Worm (Caenorhabditis elegans) whole organism, young adult: Measurements from ENCODE around the gene rps-8.

Experiments used
- B0336.3 ChIP-seq: fragments of 200-800 bp; sonication (Bioruptor generic); IDR thresholded peaks from 2 replicates; pipeline ENCODE4 v1.3.6; 2022; ENCODE audit warnings: missing genetic modification characterization, missing compliant biosample characterization
- C06A6.2 ChIP-seq: fragments of 200-800 bp; sonication (Bioruptor generic); conservative IDR thresholded peaks from 2 replicates; pipeline ENCODE4 v1.3.6; 2022; ENCODE audit warnings: missing genetic modification characterization, missing compliant biosample characterization
- D2030.7 ChIP-seq: fragments of 200-800 bp; sonication (Bioruptor generic); IDR thresholded peaks from 2 replicates; pipeline ENCODE4 v1.3.6; 2022; ENCODE audit warnings: missing genetic modification reagents, missing genetic modification characterization, missing compliant biosample characterization
- F10E7.11 ChIP-seq: sonication (generic microtip); optimal IDR thresholded peaks from 2 replicates; lab custom pipeline; 2017; ENCODE audit warnings: mild to moderate bottlenecking, missing genetic modification characterization, moderate library complexity, missing compliant biosample characterization
- F37B4.10 ChIP-seq: fragments of 200-800 bp; sonication (Bioruptor generic); IDR thresholded peaks from 2 replicates; pipeline ENCODE4 v1.3.6; 2022; ENCODE audit warnings: missing genetic modification characterization, missing compliant biosample characterization
- F49E8.2 ChIP-seq: sonication (generic microtip); optimal IDR thresholded peaks from 3 replicates; lab custom pipeline; 2017; ENCODE audit warnings: missing genetic modification characterization, mild to moderate bottlenecking, missing compliant biosample characterization, antibody characterized with exemption, moderate library complexity; ENCODE audit not compliant: insufficient read depth
- F55B11.4 ChIP-seq: sonication (generic microtip); optimal IDR thresholded peaks from 2 replicates; lab custom pipeline; 2016; ENCODE audit warnings: missing compliant biosample characterization, missing genetic modification characterization, borderline replicate concordance; ENCODE audit not compliant: insufficient read depth
- K12H6.12 ChIP-seq: fragments of 200-800 bp; sonication (Bioruptor generic); optimal IDR thresholded peaks from 2 replicates; lab custom pipeline; 2018; ENCODE audit warnings: mild to moderate bottlenecking, missing genetic modification characterization, missing compliant biosample characterization
- T07F8.4 ChIP-seq: sonication (generic microtip); optimal IDR thresholded peaks from 2 replicates; lab custom pipeline; 2016; ENCODE audit warnings: mild to moderate bottlenecking, missing genetic modification characterization, moderate library complexity, missing compliant biosample characterization
- T26A5.8 ChIP-seq: sonication (generic microtip); optimal IDR thresholded peaks from 2 replicates; lab custom pipeline; 2016; ENCODE audit warnings: missing genetic modification characterization, missing compliant biosample characterization
- Y53F4B.3 ChIP-seq: fragments of 200-800 bp; sonication (Bioruptor generic); IDR thresholded peaks from 2 replicates; pipeline ENCODE4 v1.3.6; 2022; ENCODE audit warnings: missing genetic modification reagents, missing genetic modification characterization, missing compliant biosample characterization
- Y95B8A.8 ChIP-seq: fragments of 200-800 bp; sonication (Bioruptor generic); IDR thresholded peaks from 2 replicates; pipeline ENCODE4 v1.3.6; 2022; ENCODE audit warnings: missing genetic modification reagents, missing genetic modification characterization, missing compliant biosample characterization
- akir-1 ChIP-seq: fragments of 200-800 bp; sonication (Bioruptor generic); optimal IDR thresholded peaks from 2 replicates; lab custom pipeline; 2018; ENCODE audit warnings: mild to moderate bottlenecking, missing genetic modification characterization, moderate library complexity, missing compliant biosample characterization
- ama-1 ChIP-seq, 3 experiments: fragments of 150-350 bp in 1 of 3; sonication (generic microtip) in 2 of 3; optimal IDR thresholded peaks; 2 replicates each; lab custom pipeline; 2014 to 2018; ENCODE audit warnings: missing biosample characterization in 2 of 3, missing genetic modification characterization in 2 of 3, missing genetic modification reagents in 2 of 3
- aptf-2 ChIP-seq: fragments of 200-800 bp; sonication (Bioruptor generic); conservative IDR thresholded peaks from 2 replicates; pipeline ENCODE4 v1.3.6; 2022; ENCODE audit warnings: missing genetic modification reagents, missing genetic modification characterization, missing compliant biosample characterization
- attf-3 ChIP-seq: fragments of 200-800 bp; sonication (Bioruptor generic); conservative IDR thresholded peaks from 2 replicates; pipeline ENCODE4 v1.3.6; 2022; ENCODE audit warnings: missing genetic modification reagents, missing genetic modification characterization, missing compliant biosample characterization
- attf-6 ChIP-seq: fragments of 200-800 bp; sonication (Bioruptor generic); IDR thresholded peaks from 2 replicates; pipeline ENCODE4 v1.3.6; 2022; ENCODE audit warnings: missing genetic modification reagents, missing genetic modification characterization, missing compliant biosample characterization
- cebp-2 ChIP-seq: fragments of 200-800 bp; sonication (Bioruptor generic); IDR thresholded peaks from 2 replicates; pipeline ENCODE4 v1.3.6; 2022; ENCODE audit warnings: missing genetic modification characterization, missing compliant biosample characterization
- ceh-27 ChIP-seq: fragments of 200-800 bp; sonication (Bioruptor generic); optimal IDR thresholded peaks from 2 replicates; lab custom pipeline; 2018; ENCODE audit warnings: mild to moderate bottlenecking, missing genetic modification characterization, moderate library complexity, missing compliant biosample characterization
- ceh-40 ChIP-seq: fragments of 200-800 bp; sonication (Bioruptor generic); IDR thresholded peaks from 2 replicates; pipeline ENCODE4 v1.3.6; 2022; ENCODE audit warnings: missing genetic modification characterization, missing compliant biosample characterization
- ceh-58 ChIP-seq: fragments of 200-800 bp; sonication (Bioruptor generic); IDR thresholded peaks from 2 replicates; pipeline ENCODE4 v1.3.6; 2022; ENCODE audit warnings: missing genetic modification characterization, missing compliant biosample characterization
- ceh-79 ChIP-seq: sonication (generic microtip); optimal IDR thresholded peaks from 2 replicates; lab custom pipeline; 2017; ENCODE audit warnings: mild to moderate bottlenecking, missing genetic modification characterization, missing compliant biosample characterization
- die-1 ChIP-seq: sonication (generic microtip); optimal IDR thresholded peaks from 2 replicates; lab custom pipeline; 2016; ENCODE audit warnings: missing genotype, mild to moderate bottlenecking, missing genetic modification characterization, missing compliant biosample characterization
- dpff-1 ChIP-seq: sonication (generic microtip); optimal IDR thresholded peaks from 2 replicates; lab custom pipeline; 2017; ENCODE audit warnings: mild to moderate bottlenecking, missing genetic modification characterization, missing compliant biosample characterization
- egl-18 ChIP-seq: fragments of 200-800 bp; sonication (Bioruptor generic); IDR thresholded peaks from 2 replicates; pipeline ENCODE4 v1.3.6; 2022; ENCODE audit warnings: missing genetic modification reagents, missing genetic modification characterization, missing compliant biosample characterization
- ekl-4 ChIP-seq: fragments of 200-800 bp; sonication (Bioruptor generic); IDR thresholded peaks from 2 replicates; pipeline ENCODE4 v1.3.6; 2022; ENCODE audit warnings: missing genetic modification reagents, missing genetic modification characterization, missing compliant biosample characterization
- hlh-12 ChIP-seq: sonication (generic microtip); optimal IDR thresholded peaks from 2 replicates; lab custom pipeline; 2016; ENCODE audit warnings: missing genetic modification characterization, missing compliant biosample characterization
- hlh-26 ChIP-seq: fragments of 200-800 bp; sonication (Bioruptor generic); conservative IDR thresholded peaks from 2 replicates; pipeline ENCODE4 v1.3.6; 2022; ENCODE audit warnings: missing genetic modification reagents, missing genetic modification characterization, missing compliant biosample characterization
- hmg-1.2 ChIP-seq: fragments of 200-800 bp; sonication (Bioruptor generic); IDR thresholded peaks from 2 replicates; pipeline ENCODE4 v1.3.6; 2022; ENCODE audit warnings: missing genetic modification reagents, missing genetic modification characterization, missing compliant biosample characterization
- hmg-20 ChIP-seq: fragments of 200-800 bp; sonication (Bioruptor generic); IDR thresholded peaks from 2 replicates; pipeline ENCODE4 v1.3.6; 2022; ENCODE audit warnings: missing genetic modification reagents, missing genetic modification characterization, missing compliant biosample characterization
- hsf-1 ChIP-seq: fragments of 200-800 bp; sonication (Bioruptor generic); IDR thresholded peaks from 2 replicates; pipeline ENCODE4 v1.3.6; 2022; ENCODE audit warnings: missing genetic modification reagents, missing genetic modification characterization, missing compliant biosample characterization
- let-526 ChIP-seq: fragments of 200-800 bp; sonication (Bioruptor generic); IDR thresholded peaks from 2 replicates; pipeline ENCODE4 v1.3.6; 2022; ENCODE audit warnings: missing genetic modification reagents, missing genetic modification characterization, missing compliant biosample characterization
- let-607 ChIP-seq, 2 experiments: fragments of 200-800 bp in 1 of 2; sonication (Bioruptor generic) in 1 of 2; sonication (generic microtip) in 1 of 2; optimal IDR thresholded peaks; 2 replicates each; lab custom pipeline; 2016 to 2018; ENCODE audit warnings: mild to moderate bottlenecking in 2 of 2, missing compliant biosample characterization in 2 of 2, missing genetic modification characterization in 2 of 2, moderate library complexity in 2 of 2, missing genotype in 1 of 2
- lsl-1 ChIP-seq: fragments of 200-800 bp; sonication (Bioruptor generic); optimal IDR thresholded peaks from 2 replicates; lab custom pipeline; 2018; ENCODE audit warnings: mild to moderate bottlenecking, missing genetic modification characterization, moderate library complexity, missing compliant biosample characterization
- madf-6 ChIP-seq: fragments of 200-800 bp; sonication (Bioruptor generic); IDR thresholded peaks from 2 replicates; pipeline ENCODE4 v1.3.6; 2022; ENCODE audit warnings: missing genetic modification reagents, missing genetic modification characterization, missing compliant biosample characterization
- madf-8 ChIP-seq: fragments of 200-800 bp; sonication (Bioruptor generic); conservative IDR thresholded peaks from 2 replicates; pipeline ENCODE4 v1.3.6; 2022; ENCODE audit warnings: missing genetic modification reagents, missing genetic modification characterization, missing compliant biosample characterization
- mcd-1 ChIP-seq: fragments of 200-800 bp; sonication (Bioruptor generic); IDR thresholded peaks from 2 replicates; pipeline ENCODE4 v1.3.6; 2022; ENCODE audit warnings: missing genetic modification reagents, missing genetic modification characterization, missing compliant biosample characterization
- nfya-2 ChIP-seq: fragments of 200-800 bp; sonication (Bioruptor generic); IDR thresholded peaks from 2 replicates; pipeline ENCODE4 v1.3.6; 2022; ENCODE audit warnings: missing genetic modification reagents, missing genetic modification characterization, missing compliant biosample characterization
- nhr-120 ChIP-seq: fragments of 200-800 bp; sonication (Bioruptor generic); IDR thresholded peaks from 2 replicates; pipeline ENCODE4 v1.3.6; 2022; ENCODE audit warnings: missing genetic modification characterization, missing compliant biosample characterization
- nhr-27 ChIP-seq: fragments of 200-800 bp; sonication (Bioruptor generic); optimal IDR thresholded peaks from 2 replicates; lab custom pipeline; 2018; ENCODE audit warnings: mild to moderate bottlenecking, missing genetic modification characterization, moderate library complexity, missing compliant biosample characterization
- nhr-80 ChIP-seq: sonication (generic microtip); optimal IDR thresholded peaks from 2 replicates; lab custom pipeline; 2016; ENCODE audit warnings: missing genetic modification characterization, missing compliant biosample characterization
- sdz-38 ChIP-seq: sonication (generic microtip); optimal IDR thresholded peaks from 2 replicates; lab custom pipeline; 2016; ENCODE audit warnings: missing genotype, missing genetic modification characterization, missing compliant biosample characterization
- sea-2 ChIP-seq: fragments of 200-800 bp; sonication (Bioruptor generic); IDR thresholded peaks from 2 replicates; pipeline ENCODE4 v1.3.6; 2022; ENCODE audit warnings: missing genetic modification characterization, missing compliant biosample characterization
- snpc-1.1 ChIP-seq: sonication (generic microtip); optimal IDR thresholded peaks from 2 replicates; lab custom pipeline; 2017; ENCODE audit warnings: missing genetic modification characterization, mild to moderate bottlenecking, missing compliant biosample characterization, antibody characterized with exemption, moderate library complexity, missing genotype, missing genetic modification reagents; ENCODE audit not compliant: insufficient read depth
- snpc-3.4 ChIP-seq: sonication (generic microtip); optimal IDR thresholded peaks from 2 replicates; lab custom pipeline; 2017; ENCODE audit warnings: missing genetic modification characterization, mild to moderate bottlenecking, missing compliant biosample characterization, antibody characterized with exemption, moderate library complexity, missing genotype, missing genetic modification reagents
- sptf-2 ChIP-seq: fragments of 200-800 bp; sonication (Bioruptor generic); optimal IDR thresholded peaks from 2 replicates; lab custom pipeline; 2018; ENCODE audit warnings: mild to moderate bottlenecking, missing genetic modification characterization, missing compliant biosample characterization
- unc-62 ChIP-seq: fragments of 150-350 bp; optimal IDR thresholded peaks from 2 replicates; lab custom pipeline; 2014; ENCODE audit warnings: missing biosample characterization, missing genetic modification reagents, missing genetic modification characterization
- ztf-22 ChIP-seq: fragments of 200-800 bp; sonication (Bioruptor generic); optimal IDR thresholded peaks from 2 replicates; lab custom pipeline; 2018; ENCODE audit warnings: mild to moderate bottlenecking, missing genetic modification characterization, moderate library complexity, missing compliant biosample characterization
- ztf-26 ChIP-seq: sonication (generic microtip); optimal IDR thresholded peaks from 2 replicates; lab custom pipeline; 2017; ENCODE audit warnings: missing genetic modification characterization, missing compliant biosample characterization

Gene rps-8

DNA sequence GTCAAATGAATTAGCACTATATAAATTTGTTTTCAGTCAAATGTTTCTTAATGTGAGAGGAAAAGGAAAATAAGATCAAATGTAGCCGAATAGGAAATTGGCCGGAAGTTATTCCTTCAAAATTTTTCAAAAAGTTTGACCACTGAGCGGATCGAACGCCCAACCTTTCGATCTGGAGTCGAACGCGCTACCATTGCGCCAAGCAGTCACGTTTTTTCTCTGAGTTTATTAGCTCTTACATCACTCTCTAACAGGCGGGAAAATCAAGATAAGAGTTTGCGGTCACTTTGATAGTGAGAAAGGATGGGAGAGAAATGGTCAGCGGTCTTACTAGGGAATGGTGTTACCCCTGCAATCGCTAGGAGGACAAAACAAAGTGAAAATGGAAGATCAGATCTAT is 30.4 kb upstream of the rps-8 start (continued):
- no peak for TF ChIP-seq nhr-80
- TF ChIP-seq ceh-27 (GFP tag; lab: Kevin White, UChicago), result no peak
- TF ChIP-seq F55B11.4, result no peak
- no peak for TF ChIP-seq nfya-2 (GFP tag; lab: Robert Waterston, UW)
- TF ChIP-seq ama-1 (optimal IDR thresholded peaks at IDR 0.05; lab: Kevin White, UChicago), result no peak
- no peak for TF ChIP-seq ama-1 (GFP tag; optimal IDR thresholded peaks at IDR 0.05; lab: Kevin White, UChicago)
- no peak for TF ChIP-seq madf-8 (GFP tag; lab: Robert Waterston, UW)
- TF ChIP-seq nhr-120 (GFP tag; lab: Robert Waterston, UW), result no peak
- no peak for TF ChIP-seq T26A5.8
- 0 out of 2 replicates have a peak, but pooled peaks have one; percentile 35 for TF ChIP-seq Y95B8A.8 (GFP tag; lab: Robert Waterston, UW)
- TF ChIP-seq hmg-1.2 (GFP tag; lab: Robert Waterston, UW), result peak; percentile 75
- TF ChIP-seq hsf-1 (GFP tag; lab: Robert Waterston, UW), result no peak
- no peak for TF ChIP-seq akir-1
- TF ChIP-seq aptf-2 (GFP tag; lab: Robert Waterston, UW), result no peak
- TF ChIP-seq hlh-26 (GFP tag; lab: Robert Waterston, UW), result no peak
- TF ChIP-seq egl-18, result no peak
- TF ChIP-seq Y53F4B.3 (GFP tag; lab: Robert Waterston, UW), result 0 out of 2 replicates have a peak, but pooled peaks have one; percentile 9
- peak; percentile 68 for TF ChIP-seq snpc-3.4 (tag; lab: Kevin White, UChicago)
- TF ChIP-seq F49E8.2 (tag; lab: Kevin White, UChicago), result no peak
- TF ChIP-seq madf-6 (GFP tag; lab: Robert Waterston, UW), result peak; percentile 51
- TF ChIP-seq F10E7.11, result no peak
- no peak for TF ChIP-seq snpc-1.1 (tag; lab: Kevin White, UChicago)
- no peak for TF ChIP-seq C06A6.2
- TF ChIP-seq mcd-1, result no peak
- TF ChIP-seq attf-3 (GFP tag; lab: Robert Waterston, UW), result no peak
- no peak for TF ChIP-seq K12H6.12 (tag; lab: Kevin White, UChicago)
- TF ChIP-seq ceh-58 (GFP tag; lab: Robert Waterston, UW), result no peak
- no peak for TF ChIP-seq hmg-20 (GFP tag; lab: Robert Waterston, UW)
- no peak for TF ChIP-seq B0336.3 (GFP tag; lab: Robert Waterston, UW)
- 0 out of 2 replicates have a peak, but pooled peaks have one; percentile 35 for TF ChIP-seq attf-6
- no peak for TF ChIP-seq let-607 (tag; optimal IDR thresholded peaks at IDR 0.05; lab: Kevin White, UChicago)
- TF ChIP-seq ztf-22 (GFP tag; lab: Kevin White, UChicago), result no peak
- TF ChIP-seq ztf-26, result no peak
- TF ChIP-seq unc-62 (GFP tag; lab: Kevin White, UChicago), result no peak
- no peak for TF ChIP-seq dpff-1 (tag; lab: Kevin White, UChicago)
- no peak for TF ChIP-seq ceh-79 (tag; lab: Kevin White, UChicago)
- TF ChIP-seq ceh-40 (GFP tag; lab: Robert Waterston, UW), result no peak
- no peak for TF ChIP-seq F37B4.10
- peak; percentile 48; the same call in 1 of the 2 replicates for TF ChIP-seq D2030.7 (GFP tag; lab: Robert Waterston, UW)

DNA sequence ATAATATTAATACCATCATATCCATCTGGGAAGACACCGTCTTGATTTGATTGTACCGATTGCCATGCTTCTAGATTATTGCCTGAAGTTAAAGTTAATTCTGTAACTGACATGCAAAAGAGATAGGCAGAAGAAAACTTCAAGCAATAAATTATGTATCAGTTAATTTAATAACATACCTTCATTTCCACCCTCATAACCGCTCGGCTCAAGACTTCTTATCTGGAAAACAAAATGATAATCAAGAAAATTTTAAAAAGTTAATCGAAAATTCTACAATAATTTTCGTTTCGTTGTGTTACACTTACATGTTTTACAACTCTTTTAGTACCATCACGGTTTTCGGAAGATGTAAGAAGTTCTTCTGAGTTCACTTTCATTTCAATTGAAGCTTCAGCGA is 28.5 kb upstream of the rps-8 start:
- TF ChIP-seq unc-62 (GFP tag; lab: Kevin White, UChicago) (no peak), attf-6 (no peak), hmg-1.2 (GFP tag; lab: Robert Waterston, UW) (no peak), aptf-2 (GFP tag; lab: Robert Waterston, UW) (no peak), ceh-27 (GFP tag; lab: Kevin White, UChicago) (no peak), hlh-12 (tag; lab: Kevin White, UChicago) (no peak), sdz-38 (tag; lab: Kevin White, UChicago) (no peak), T07F8.4 (tag; lab: Kevin White, UChicago) (no peak), ceh-79 (tag; lab: Kevin White, UChicago) (no peak), snpc-1.1 (tag; lab: Kevin White, UChicago) (no peak), cebp-2 (GFP tag; lab: Robert Waterston, UW) (no peak), die-1 (no peak), sptf-2 (GFP tag; lab: Kevin White, UChicago) (no peak), let-526 (GFP tag; lab: Robert Waterston, UW) (no peak), lsl-1 (GFP tag; lab: Kevin White, UChicago) (no peak), ekl-4 (GFP tag; lab: Robert Waterston, UW) (no peak), T26A5.8 (no peak), sea-2 (GFP tag; lab: Robert Waterston, UW) (no peak), nhr-27 (no peak)
